Fruit fly (Drosophila melanogaster) whole organism, embryonic: Measurements from ENCODE around the gene ds.

Experiments
- Blimp-1 ChIP-seq: fragments of 200-800 bp; sonication (Bioruptor generic); optimal IDR thresholded peaks from 3 replicates; lab custom pipeline; 2018; ENCODE audit warnings: missing biosample characterization, missing genetic modification characterization, mild to moderate bottlenecking, moderate library complexity, missing genetic modification reagents
- CG10274 ChIP-seq: fragments of 200-800 bp; sonication (Bioruptor generic); optimal IDR thresholded peaks from 3 replicates; lab custom pipeline; 2017; ENCODE audit warnings: missing biosample characterization, mild to moderate bottlenecking, missing genetic modification characterization
- CG10654 ChIP-seq: fragments of 200-800 bp; sonication (Bioruptor generic); optimal IDR thresholded peaks from 2 replicates; lab custom pipeline; 2016; ENCODE audit warnings: missing biosample characterization, missing genetic modification characterization
- CG11456 ChIP-seq: fragments of 200-800 bp; sonication (Bioruptor generic); IDR thresholded peaks from 3 replicates; pipeline ENCODE4 v1.3.6; 2022; ENCODE audit warnings: missing biosample characterization, missing genetic modification characterization
- CG11504 ChIP-seq: fragments of 200-800 bp; sonication (Bioruptor generic); optimal IDR thresholded peaks from 3 replicates; lab custom pipeline; 2019; ENCODE audit warnings: missing biosample characterization, mild to moderate bottlenecking, missing genetic modification characterization, moderate library complexity
- CG12236 ChIP-seq: fragments of 200-800 bp; sonication (Bioruptor generic); optimal IDR thresholded peaks from 2 replicates; lab custom pipeline; 2016; ENCODE audit warnings: missing biosample characterization, missing genetic modification characterization
- CG14014 ChIP-seq: fragments of 200-800 bp; sonication (Bioruptor generic); IDR thresholded peaks from 2 replicates; pipeline ENCODE4 v1.3.6; 2022; ENCODE audit warnings: missing biosample characterization, missing genetic modification characterization
- CG1792 ChIP-seq: fragments of 200-800 bp; sonication (Bioruptor generic); optimal IDR thresholded peaks from 2 replicates; lab custom pipeline; 2016; ENCODE audit warnings: missing biosample characterization, missing genetic modification characterization
- CG2129 ChIP-seq: fragments of 200-800 bp; sonication (Bioruptor generic); IDR thresholded peaks from 2 replicates; pipeline ENCODE4 v1.3.6; 2022; ENCODE audit warnings: missing biosample characterization, missing genetic modification characterization; ENCODE audit not compliant: partially characterized antibody
- CG30020 ChIP-seq: fragments of 200-800 bp; optimal IDR thresholded peaks from 2 replicates; lab custom pipeline; 2019; ENCODE audit warnings: missing biosample characterization, mild to moderate bottlenecking, missing genetic modification characterization, moderate library complexity
- CG30431 ChIP-seq: fragments of 200-800 bp; sonication (Bioruptor generic); optimal IDR thresholded peaks from 2 replicates; lab custom pipeline; 2017; ENCODE audit warnings: missing biosample characterization, missing genetic modification characterization
- CG31365 ChIP-seq: fragments of 200-800 bp; sonication (Bioruptor generic); optimal IDR thresholded peaks from 2 replicates; lab custom pipeline; 2018; ENCODE audit warnings: missing biosample characterization, mild to moderate bottlenecking, missing genetic modification characterization
- CG3995 ChIP-seq: fragments of 200-800 bp; sonication (Bioruptor generic); optimal IDR thresholded peaks from 3 replicates; lab custom pipeline; 2016; ENCODE audit warnings: missing biosample characterization, missing genetic modification characterization
- CG4617 ChIP-seq: fragments of 200-800 bp; sonication (Bioruptor generic); optimal IDR thresholded peaks from 3 replicates; lab custom pipeline; 2016; ENCODE audit warnings: missing biosample characterization, missing genetic modification characterization, borderline replicate concordance
- CG4707 ChIP-seq: fragments of 200-800 bp; sonication (Bioruptor generic); optimal IDR thresholded peaks from 2 replicates; lab custom pipeline; 2018; ENCODE audit warnings: missing biosample characterization, mild to moderate bottlenecking, missing genetic modification characterization, moderate library complexity
- CG9437 ChIP-seq: fragments of 200-800 bp; sonication (Bioruptor generic); optimal IDR thresholded peaks from 2 replicates; lab custom pipeline; 2018; ENCODE audit warnings: missing biosample characterization, mild to moderate bottlenecking, missing genetic modification characterization
- CHES-1-like ChIP-seq: fragments of 200-800 bp; sonication (Bioruptor generic); optimal IDR thresholded peaks from 2 replicates; lab custom pipeline; 2016; ENCODE audit warnings: missing biosample characterization, missing genetic modification characterization
- D19A ChIP-seq: fragments of 200-800 bp; optimal IDR thresholded peaks from 3 replicates; lab custom pipeline; 2019; ENCODE audit warnings: missing biosample characterization, mild to moderate bottlenecking, missing genetic modification characterization, moderate library complexity
- Dip2 ChIP-seq: fragments of 200-800 bp; sonication (Bioruptor generic); IDR thresholded peaks from 2 replicates; pipeline ENCODE4 v1.3.6; 2022; ENCODE audit warnings: missing biosample characterization, missing genetic modification characterization
- Dip3 ChIP-seq: fragments of 200-800 bp; sonication (Bioruptor generic); optimal IDR thresholded peaks from 3 replicates; lab custom pipeline; 2016; ENCODE audit warnings: missing biosample characterization, missing genetic modification characterization
- Gug ChIP-seq: fragments of 200-800 bp; sonication (Bioruptor generic); IDR thresholded peaks from 4 replicates; pipeline ENCODE4 v1.3.6; 2022; ENCODE audit warnings: missing biosample characterization, missing genetic modification characterization
- Hand ChIP-seq: fragments of 200-800 bp; sonication (Bioruptor generic); optimal IDR thresholded peaks from 2 replicates; lab custom pipeline; 2017; ENCODE audit warnings: mild to moderate bottlenecking, missing biosample characterization, missing genetic modification reagents, missing genetic modification characterization
- Hr78 ChIP-seq, 2 experiments: fragments of 200-800 bp in 1 of 2; fragments of >200 bp in 1 of 2; sonication (Bioruptor generic) in 1 of 2; optimal IDR thresholded peaks; 2 replicates each; lab custom pipeline; 2017 to 2019; ENCODE audit warnings: missing biosample characterization in 2 of 2, missing genetic modification characterization in 2 of 2, mild to moderate bottlenecking in 1 of 2, moderate library complexity in 1 of 2
- Lpt ChIP-seq: fragments of >200 bp; optimal IDR thresholded peaks from 2 replicates; lab custom pipeline; 2018; ENCODE audit warnings: missing biosample characterization, missing genetic modification characterization
- MBD-R2 ChIP-seq: fragments of 200-800 bp; sonication (Bioruptor generic); IDR thresholded peaks from 2 replicates; pipeline ENCODE4 v1.3.6; 2022; ENCODE audit warnings: missing biosample characterization, missing genetic modification characterization
- Sox102F ChIP-seq: fragments of 200-800 bp; sonication (Bioruptor generic); optimal IDR thresholded peaks from 2 replicates; lab custom pipeline; 2018; ENCODE audit warnings: missing biosample characterization, mild to moderate bottlenecking, missing genetic modification characterization, moderate library complexity
- Sry-δ ChIP-seq: fragments of 200-800 bp; sonication (Bioruptor generic); optimal IDR thresholded peaks from 2 replicates; lab custom pipeline; 2016; ENCODE audit warnings: missing biosample characterization, missing genetic modification characterization
- Xrp1 ChIP-seq: fragments of 200-800 bp; sonication (Bioruptor generic); IDR thresholded peaks from 2 replicates; pipeline ENCODE4 v1.3.6; 2022; ENCODE audit warnings: missing biosample characterization, missing genetic modification characterization
- bigmax ChIP-seq: fragments of 200-800 bp; sonication (Bioruptor generic); optimal IDR thresholded peaks from 2 replicates; lab custom pipeline; 2018; ENCODE audit warnings: missing biosample characterization, mild to moderate bottlenecking, missing genetic modification characterization
- cad ChIP-seq: fragments of >200 bp; optimal IDR thresholded peaks from 2 replicates; lab custom pipeline; 2017; ENCODE audit warnings: missing biosample characterization, missing genetic modification characterization
- chn ChIP-seq: fragments of 200-800 bp; sonication (Bioruptor generic); optimal IDR thresholded peaks from 2 replicates; lab custom pipeline; 2016; ENCODE audit warnings: missing biosample characterization, missing genetic modification characterization
- crp ChIP-seq, 2 experiments: fragments of 200-800 bp; sonication (Bioruptor generic); optimal IDR thresholded peaks; 2 replicates in 1 of 2; 3 replicates in 1 of 2; lab custom pipeline; 2017; ENCODE audit warnings: missing biosample characterization in 2 of 2, missing genetic modification characterization in 2 of 2, mild to moderate bottlenecking in 1 of 2, moderate library complexity in 1 of 2
- emc ChIP-seq: fragments of 200-800 bp; sonication (Bioruptor generic); optimal IDR thresholded peaks from 2 replicates; lab custom pipeline; 2016; ENCODE audit warnings: missing biosample characterization, missing genetic modification characterization
- fru ChIP-seq: fragments of >200 bp; optimal IDR thresholded peaks from 2 replicates; lab custom pipeline; 2017
- gce ChIP-seq: fragments of 200-800 bp; sonication (Bioruptor generic); IDR thresholded peaks from 3 replicates; pipeline ENCODE4 v1.3.6; 2022; ENCODE audit warnings: missing biosample characterization, missing genetic modification characterization
- gem ChIP-seq: fragments of 200-800 bp; sonication (Bioruptor generic); optimal IDR thresholded peaks from 2 replicates; lab custom pipeline; 2019; ENCODE audit warnings: missing biosample characterization, mild to moderate bottlenecking, missing genetic modification characterization, moderate library complexity
- jing ChIP-seq: fragments of 200-800 bp; sonication (Bioruptor generic); optimal IDR thresholded peaks from 2 replicates; lab custom pipeline; 2018; ENCODE audit warnings: missing biosample characterization, mild to moderate bottlenecking, missing genetic modification characterization
- lola ChIP-seq, 3 experiments: fragments of >200 bp in 2 of 3; fragments of 200-800 bp in 1 of 3; sonication (Bioruptor generic) in 1 of 3; optimal IDR thresholded peaks; 2 replicates each; lab custom pipeline; 2017 to 2019; ENCODE audit warnings: missing biosample characterization in 3 of 3, missing genetic modification characterization in 3 of 3, mild to moderate bottlenecking in 1 of 3, moderate library complexity in 1 of 3
- nom ChIP-seq: fragments of 200-800 bp; sonication (Bioruptor generic); optimal IDR thresholded peaks from 2 replicates; lab custom pipeline; 2017; ENCODE audit warnings: missing biosample characterization, missing genetic modification characterization, mild to moderate bottlenecking, moderate library complexity, missing genetic modification reagents
- pita ChIP-seq: fragments of 200-800 bp; sonication (Bioruptor generic); optimal IDR thresholded peaks from 2 replicates; lab custom pipeline; 2017; ENCODE audit warnings: missing biosample characterization, mild to moderate bottlenecking, missing genetic modification characterization
- pzg ChIP-seq: fragments of 200-800 bp; sonication (Bioruptor generic); optimal IDR thresholded peaks from 3 replicates; lab custom pipeline; 2018; ENCODE audit warnings: missing biosample characterization, mild to moderate bottlenecking, missing genetic modification characterization, moderate library complexity
- ranshi ChIP-seq: fragments of 200-800 bp; sonication (Bioruptor generic); IDR thresholded peaks from 2 replicates; pipeline ENCODE4 v1.3.6; 2022; ENCODE audit warnings: missing biosample characterization, missing genetic modification characterization
- sd ChIP-seq: fragments of 200-800 bp; sonication (Bioruptor generic); optimal IDR thresholded peaks from 3 replicates; lab custom pipeline; 2018; ENCODE audit warnings: missing biosample characterization, mild to moderate bottlenecking, missing genetic modification characterization, moderate library complexity
- sens ChIP-seq: fragments of 200-800 bp; sonication (Bioruptor generic); peaks from one replicate; lab custom pipeline; 2016; ENCODE audit warnings: missing biosample characterization, missing genetic modification characterization
- sug ChIP-seq: fragments of 200-800 bp; optimal IDR thresholded peaks from 2 replicates; lab custom pipeline; 2019; ENCODE audit warnings: missing biosample characterization, mild to moderate bottlenecking, missing genetic modification characterization, moderate library complexity
- tll ChIP-seq, 2 experiments: fragments of 200-800 bp in 1 of 2; fragments of >200 bp in 1 of 2; sonication (Bioruptor generic) in 1 of 2; optimal IDR thresholded peaks; 2 replicates each; lab custom pipeline; 2017 to 2019; ENCODE audit warnings: missing biosample characterization in 2 of 2, missing genetic modification characterization in 2 of 2, mild to moderate bottlenecking in 1 of 2, moderate library complexity in 1 of 2
- tup ChIP-seq: fragments of 200-800 bp; sonication (Bioruptor generic); optimal IDR thresholded peaks from 2 replicates; lab custom pipeline; 2016; ENCODE audit warnings: missing biosample characterization, mild to moderate bottlenecking, missing genetic modification characterization, moderate library complexity

Gene ds

DNA sequence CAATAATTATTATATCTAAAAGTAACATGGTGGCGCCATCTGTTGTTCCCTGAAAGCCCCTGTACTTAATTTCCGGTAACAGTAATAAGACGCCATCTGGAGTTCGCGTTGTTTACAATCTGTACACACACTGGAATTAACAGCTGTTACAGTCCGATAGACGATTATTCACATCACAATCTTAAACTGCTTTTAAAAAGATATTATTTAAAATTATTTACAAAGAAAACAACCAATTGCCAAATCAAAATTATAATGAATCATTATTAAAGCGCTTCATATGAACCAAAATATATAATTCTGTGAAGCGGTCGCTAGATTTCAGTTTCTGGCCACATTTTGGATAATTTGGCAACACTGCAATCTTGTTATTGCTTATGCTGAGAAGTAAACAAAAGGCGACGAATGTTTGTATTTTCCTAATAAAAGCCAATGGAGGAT is 112.3 kb downstream of the ds start, which contains the start of gene CG13689 (continued):
- TF ChIP-seq CG4707 (GFP tag; lab: Kevin White, UChicago) (no peak), sd (no peak), CG11504 (peak; percentile 59), lola (GFP tag; optimal IDR thresholded peaks at IDR 0.05; lab: Kevin White, UChicago) (peak in 1 of 3 experiments; percentile 12), CG31365 (tag; lab: Kevin White, UChicago) (peak; percentile 56), crp (GFP tag; optimal IDR thresholded peaks at IDR 0.05; lab: Kevin White, UChicago) (peak in 1 of 2 experiments; percentile 53), Blimp-1 (GFP tag; lab: Kevin White, UChicago) (no peak), CG30431 (peak; percentile 5), Dip3 (peak; percentile 13), sens (peak; percentile 92), cad (GFP tag; lab: Kevin White, UChicago) (no peak), Hand (no peak), CG9437 (GFP tag; lab: Kevin White, UChicago) (no peak), Hr78 (GFP tag; optimal IDR thresholded peaks at IDR 0.05; lab: Kevin White, UChicago) (no peak), MBD-R2 (GFP tag; lab: Robert Waterston, UW) (peak; percentile 81), emc (GFP tag; lab: Kevin White, UChicago) (no peak), Xrp1 (GFP tag; lab: Robert Waterston, UW) (peak; percentile 49), pita (GFP tag; lab: Kevin White, UChicago) (peak; percentile 17), CG30020 (tag; lab: Kevin White, UChicago) (no peak), pzg (GFP tag; lab: Kevin White, UChicago) (peak; percentile 32), Dip2 (peak; percentile 99), CG3995 (peak; percentile 82), sug (tag; lab: Kevin White, UChicago) (no peak), ranshi (0 out of 2 replicates have a peak, but pooled peaks have one; percentile 8), CG10654 (GFP tag; lab: Kevin White, UChicago) (peak; percentile 33), CG10274 (GFP tag; lab: Kevin White, UChicago) (no peak), gce (GFP tag; lab: Robert Waterston, UW) (no peak), CG1792 (GFP tag; lab: Kevin White, UChicago) (no peak), tup (no peak), Lpt (GFP tag; lab: Kevin White, UChicago) (no peak), CG12236 (GFP tag; lab: Kevin White, UChicago) (peak; percentile 0), Sox102F (GFP tag; lab: Kevin White, UChicago) (peak; percentile 74), CG2129 (no peak), fru (lab: Kevin White, UChicago) (no peak), chn (peak; percentile 45), CG11456 (peak; percentile 86), D19A (peak; percentile 4), CHES-1-like (GFP tag; lab: Kevin White, UChicago) (peak; percentile 42), CG4617 (GFP tag; lab: Kevin White, UChicago) (peak; percentile 74)
- TF ChIP-seq, all 482 proteins: peak for 205

- no peak for TF ChIP-seq jing (GFP tag; lab: Kevin White, UChicago)
- TF ChIP-seq Sry-δ (GFP tag; lab: Kevin White, UChicago): no peak
- no peak for TF ChIP-seq bigmax (GFP tag; lab: Kevin White, UChicago)
- no peak for TF ChIP-seq CG14014 (GFP tag; lab: Robert Waterston, UW)
- no peak for TF ChIP-seq nom (GFP tag; lab: Kevin White, UChicago)
- no peak for TF ChIP-seq Gug (GFP tag; lab: Robert Waterston, UW)
- no peak for TF ChIP-seq gem (tag; lab: Kevin White, UChicago)
- peak in 1 of 2 experiments; percentile 94 for TF ChIP-seq tll (GFP tag; optimal IDR thresholded peaks at IDR 0.05; lab: Kevin White, UChicago)
These were observed 112.9 kb downstream of the ds start for dm6 chr2L:601848-602247.
